Worm (Caenorhabditis elegans) whole organism, late embryonic: ENCODE measurements around the gene T24A6.17.

ENCODE experiments used
- C38D4.7 ChIP-seq: fragments of 200-800 bp; sonication (Bioruptor generic); optimal IDR thresholded peaks from 2 replicates; lab custom pipeline; 2018; ENCODE audit warnings: mild to moderate bottlenecking, missing genetic modification characterization, moderate library complexity, missing compliant biosample characterization
- K02D7.2 ChIP-seq: sonication (generic microtip); optimal IDR thresholded peaks from 2 replicates; lab custom pipeline; 2017; ENCODE audit warnings: mild to moderate bottlenecking, missing genetic modification characterization, missing compliant biosample characterization
- ceh-18 ChIP-seq: sonication (generic microtip); optimal IDR thresholded peaks from 2 replicates; lab custom pipeline; 2016; ENCODE audit warnings: missing genetic modification characterization, missing compliant biosample characterization
- ceh-2 ChIP-seq: sonication (generic microtip); optimal IDR thresholded peaks from 2 replicates; lab custom pipeline; 2016; ENCODE audit warnings: missing genotype, missing genetic modification characterization, missing compliant biosample characterization
- ceh-22 ChIP-seq: sonication (generic microtip); optimal IDR thresholded peaks from 2 replicates; lab custom pipeline; 2017; ENCODE audit warnings: missing biosample characterization, missing genetic modification characterization
- ceh-30 ChIP-seq: fragments of 150-350 bp; optimal IDR thresholded peaks from 2 replicates; lab custom pipeline; 2014; ENCODE audit warnings: missing biosample characterization, missing genetic modification characterization
- ceh-45 ChIP-seq: fragments of 200-800 bp; sonication (Bioruptor generic); IDR thresholded peaks from 2 replicates; pipeline ENCODE4 v1.3.6; 2022; ENCODE audit warnings: missing genetic modification reagents, missing genetic modification characterization, missing compliant biosample characterization
- ceh-48 ChIP-seq: sonication (generic microtip); optimal IDR thresholded peaks from 2 replicates; lab custom pipeline; 2016; ENCODE audit warnings: missing genetic modification characterization, inconsistent platforms, missing compliant biosample characterization
- ceh-6 ChIP-seq: fragments of 200-800 bp; sonication (Bioruptor generic); optimal IDR thresholded peaks from 2 replicates; lab custom pipeline; 2018; ENCODE audit warnings: mild to moderate bottlenecking, missing genetic modification characterization, missing compliant biosample characterization
- ceh-9 ChIP-seq: sonication (generic microtip); optimal IDR thresholded peaks from 2 replicates; lab custom pipeline; 2016; ENCODE audit warnings: mild to moderate bottlenecking, missing genetic modification characterization, inconsistent platforms, missing compliant biosample characterization
- dmd-4 ChIP-seq: sonication (generic microtip); optimal IDR thresholded peaks from 2 replicates; lab custom pipeline; 2016; ENCODE audit warnings: borderline replicate concordance, missing genetic modification characterization, missing compliant biosample characterization
- dve-1 ChIP-seq: sonication (generic microtip); optimal IDR thresholded peaks from 2 replicates; lab custom pipeline; 2017; ENCODE audit warnings: antibody characterized with exemption, mild to moderate bottlenecking, missing genetic modification characterization, missing compliant biosample characterization
- elt-2 ChIP-seq: sonication (generic microtip); optimal IDR thresholded peaks from 2 replicates; lab custom pipeline; 2016; ENCODE audit warnings: missing genetic modification reagents, missing genetic modification characterization, missing compliant biosample characterization
- elt-4 ChIP-seq: sonication (generic microtip); optimal IDR thresholded peaks from 2 replicates; lab custom pipeline; 2016; ENCODE audit warnings: missing genetic modification characterization, missing compliant biosample characterization
- ets-4 ChIP-seq: sonication (generic microtip); optimal IDR thresholded peaks from 2 replicates; lab custom pipeline; 2016; ENCODE audit warnings: missing genetic modification characterization, missing compliant biosample characterization
- eyg-1 ChIP-seq: sonication (generic microtip); optimal IDR thresholded peaks from 2 replicates; lab custom pipeline; 2016; ENCODE audit warnings: missing genotype, missing genetic modification characterization, missing compliant biosample characterization
- fkh-10 ChIP-seq: fragments of 150-350 bp; optimal IDR thresholded peaks from 2 replicates; lab custom pipeline; 2014; ENCODE audit warnings: missing biosample characterization, missing genetic modification reagents, missing genetic modification characterization
- fkh-6 ChIP-seq: sonication (generic microtip); optimal IDR thresholded peaks from 2 replicates; lab custom pipeline; 2016; ENCODE audit warnings: missing genetic modification characterization, missing compliant biosample characterization
- hlh-30 ChIP-seq: sonication (generic microtip); optimal IDR thresholded peaks from 2 replicates; lab custom pipeline; 2017; ENCODE audit warnings: antibody characterized with exemption, missing genetic modification characterization, missing compliant biosample characterization; ENCODE audit not compliant: insufficient read depth
- madf-2 ChIP-seq: sonication (generic microtip); optimal IDR thresholded peaks from 2 replicates; lab custom pipeline; 2017; ENCODE audit warnings: missing genetic modification characterization, missing compliant biosample characterization
- nfya-1 ChIP-seq: sonication (generic microtip); optimal IDR thresholded peaks from 2 replicates; lab custom pipeline; 2017; ENCODE audit warnings: missing genetic modification characterization, mild to moderate bottlenecking, missing compliant biosample characterization, antibody characterized with exemption, moderate library complexity
- nhr-232 ChIP-seq: sonication (generic microtip); optimal IDR thresholded peaks from 2 replicates; lab custom pipeline; 2016; ENCODE audit warnings: missing genetic modification characterization, missing compliant biosample characterization
- pag-3 ChIP-seq: sonication (generic microtip); optimal IDR thresholded peaks from 2 replicates; lab custom pipeline; 2016; ENCODE audit warnings: missing compliant biosample characterization, missing genetic modification characterization, borderline replicate concordance
- pat-9 ChIP-seq: fragments of 200-800 bp; sonication (Bioruptor generic); optimal IDR thresholded peaks from 2 replicates; lab custom pipeline; 2018; ENCODE audit warnings: mild to moderate bottlenecking, missing genetic modification characterization, moderate library complexity, missing compliant biosample characterization
- pax-1 ChIP-seq: fragments of 150-350 bp; optimal IDR thresholded peaks from 2 replicates; lab custom pipeline; 2014; ENCODE audit warnings: missing biosample characterization, missing genetic modification characterization
- pha-2 ChIP-seq: sonication (generic microtip); optimal IDR thresholded peaks from 2 replicates; lab custom pipeline; 2017; ENCODE audit warnings: mild to moderate bottlenecking, missing genetic modification characterization, missing compliant biosample characterization
- pros-1 ChIP-seq: fragments of 150-350 bp; optimal IDR thresholded peaks from 2 replicates; lab custom pipeline; 2014; ENCODE audit warnings: missing biosample characterization, missing genetic modification reagents, missing genetic modification characterization
- sox-2 ChIP-seq: fragments of 200-800 bp; sonication (Bioruptor generic); IDR thresholded peaks from 2 replicates; pipeline ENCODE4 v1.3.6; 2022; ENCODE audit warnings: missing genetic modification reagents, missing genetic modification characterization, missing compliant biosample characterization
- sox-4 ChIP-seq: sonication (generic microtip); optimal IDR thresholded peaks from 2 replicates; lab custom pipeline; 2017; ENCODE audit warnings: mild to moderate bottlenecking, missing genetic modification characterization, inconsistent platforms, missing compliant biosample characterization
- tbx-7 ChIP-seq: sonication (generic microtip); optimal IDR thresholded peaks from 2 replicates; lab custom pipeline; 2016; ENCODE audit warnings: missing genotype, missing genetic modification characterization, missing compliant biosample characterization
- ttx-3 ChIP-seq: sonication (generic microtip); optimal IDR thresholded peaks from 2 replicates; lab custom pipeline; 2016; ENCODE audit warnings: missing genetic modification reagents, missing genetic modification characterization, missing compliant biosample characterization
- unc-3 ChIP-seq, 2 experiments: fragments of 200-800 bp in 1 of 2; sonication (Bioruptor generic) in 1 of 2; sonication (generic microtip) in 1 of 2; conservative IDR thresholded peaks in 1 of 2; optimal IDR thresholded peaks in 1 of 2; 2 replicates each; pipeline versions ENCODE4 v1.3.6 to Lab custom; 2016 to 2022; ENCODE audit warnings: missing compliant biosample characterization in 2 of 2, missing genetic modification characterization in 2 of 2, missing genetic modification reagents in 1 of 2
- unc-55 ChIP-seq: sonication (generic microtip); optimal IDR thresholded peaks from 2 replicates; lab custom pipeline; 2017; ENCODE audit warnings: missing biosample characterization, missing genetic modification reagents, missing genetic modification characterization
- unc-86 ChIP-seq: sonication (generic microtip); optimal IDR thresholded peaks from 2 replicates; lab custom pipeline; 2016; ENCODE audit warnings: missing genetic modification characterization, missing compliant biosample characterization
- zip-5 ChIP-seq: sonication (generic microtip); optimal IDR thresholded peaks from 2 replicates; lab custom pipeline; 2016; ENCODE audit warnings: missing genetic modification characterization, missing compliant biosample characterization
- ztf-16 ChIP-seq: sonication (generic microtip); optimal IDR thresholded peaks from 2 replicates; lab custom pipeline; 2017; ENCODE audit warnings: missing genetic modification characterization, missing compliant biosample characterization

Gene T24A6.17

DNA sequence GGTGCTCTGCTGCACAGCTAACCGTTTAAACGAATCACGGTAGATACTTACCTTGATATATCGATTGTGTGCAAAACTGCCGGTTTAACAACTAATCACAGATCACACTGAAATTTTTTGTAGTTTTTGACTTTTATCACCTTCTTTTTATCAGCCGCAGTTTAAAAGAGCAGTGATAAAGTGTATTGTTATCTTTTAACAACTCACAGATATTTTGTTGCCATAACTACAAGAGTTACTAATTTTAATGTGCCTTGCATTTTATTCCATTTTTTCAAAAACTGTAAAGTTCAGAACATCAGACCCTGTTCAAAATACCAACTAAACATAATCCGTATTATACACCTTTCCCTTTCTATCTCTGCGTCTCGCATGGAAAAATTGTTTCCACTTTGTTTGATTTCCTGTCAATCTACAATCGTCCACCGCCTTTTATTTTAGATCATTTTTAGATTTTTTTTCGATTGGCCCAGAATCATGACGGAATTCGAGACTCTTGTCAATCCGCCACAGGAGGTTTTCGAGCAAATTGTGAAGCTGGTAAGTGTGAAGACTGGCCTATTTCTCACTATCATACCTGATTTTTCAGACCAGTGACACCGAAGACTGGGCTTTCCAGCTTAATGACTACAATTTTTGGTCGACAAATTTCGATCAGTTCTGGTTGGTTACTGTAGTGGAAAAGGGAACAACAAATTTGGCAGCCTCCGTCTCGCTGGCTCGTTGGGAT lies 11.3 kb downstream of the T24A6.17 start, which contains the start of gene T24A6.20:
T24A6.20 (plus strand) TSS at position 395 of the 730 bp plus-strand sequence.
- TF ChIP-seq elt-2 (tag; lab: Kevin White, UChicago), result peak; percentile 86
- no peak for TF ChIP-seq pros-1 (tag; lab: Kevin White, UChicago)
- TF ChIP-seq, all 69 proteins: peak for 1

ce11 chrV:3551765-3552164 lies 12.5 kb downstream of the T24A6.17 start, which contains the start of gene grl-28:
TSS of gene grl-28 (minus strand) at chrV:3551865.
- no peak for TF ChIP-seq eyg-1 (tag; lab: Kevin White, UChicago)
- TF ChIP-seq tbx-7 (tag; lab: Kevin White, UChicago), result no peak
- TF ChIP-seq ceh-18 (tag; lab: Kevin White, UChicago), result no peak
- no peak for TF ChIP-seq C38D4.7 (GFP tag; lab: Kevin White, UChicago)
- no peak for TF ChIP-seq K02D7.2 (tag; lab: Kevin White, UChicago)
- no peak for TF ChIP-seq madf-2
- TF ChIP-seq nhr-232 (tag; lab: Kevin White, UChicago), result no peak
- no peak for TF ChIP-seq dve-1
- no peak for TF ChIP-seq ttx-3 (tag; lab: Kevin White, UChicago)
- TF ChIP-seq ceh-2 (tag; lab: Kevin White, UChicago), result no peak
- TF ChIP-seq ztf-16, result no peak
- TF ChIP-seq hlh-30 (tag; lab: Kevin White, UChicago), result no peak
- no peak for TF ChIP-seq ceh-22
- TF ChIP-seq fkh-6 (tag; lab: Kevin White, UChicago), result no peak
- no peak for TF ChIP-seq pha-2
- no peak for TF ChIP-seq fkh-10 (GFP tag; lab: Kevin White, UChicago)
- TF ChIP-seq ceh-30, result no peak
- no peak for TF ChIP-seq pat-9
- TF ChIP-seq unc-3 (GFP tag; conservative IDR thresholded peaks at IDR 0.05; lab: Robert Waterston, UW), result no peak
- no peak for TF ChIP-seq unc-3 (tag; optimal IDR thresholded peaks at IDR 0.05; lab: Kevin White, UChicago)

ce11 chrV:3549553-3549952 lies 14.7 kb downstream of the T24A6.17 start, which contains the start of gene sri-21:
TSS of gene sri-21 (plus strand) at chrV:3549853.
- TF ChIP-seq hlh-30 (tag; lab: Kevin White, UChicago) (no peak), unc-86 (tag; lab: Kevin White, UChicago) (no peak), pax-1 (no peak), zip-5 (no peak), elt-4 (tag; lab: Kevin White, UChicago) (no peak), unc-55 (GFP tag; lab: Kevin White, UChicago) (no peak)
- TF ChIP-seq, all 69 proteins: peak for 0

DNA sequence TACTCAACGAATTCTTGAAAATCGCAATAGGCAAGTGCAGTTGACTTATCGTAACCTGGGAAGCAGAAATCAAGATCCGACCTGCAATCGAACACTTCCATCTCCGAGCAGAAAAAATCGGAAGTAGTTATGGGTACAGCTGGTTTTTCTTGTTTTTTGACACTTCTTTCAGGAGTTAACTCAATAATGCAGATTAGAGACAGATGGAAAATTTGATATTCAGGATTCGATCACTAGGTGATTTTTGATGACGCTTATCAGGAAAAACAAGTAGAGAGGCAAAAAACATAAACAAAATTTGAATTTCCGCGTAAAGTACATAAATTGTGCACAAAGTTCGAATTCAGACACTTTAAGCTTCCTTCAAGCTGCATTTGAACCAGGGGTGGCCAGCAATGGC lies 15.4 kb downstream of the T24A6.17 start, which contains the start of gene srw-130:
srw-130 (minus strand) TSS at position 101 of the 400 bp plus-strand sequence.
- TF ChIP-seq ceh-9 (tag; lab: Kevin White, UChicago) (no peak), ets-4 (tag; lab: Kevin White, UChicago) (no peak), ceh-6 (GFP tag; lab: Kevin White, UChicago) (no peak), sox-4 (tag; lab: Kevin White, UChicago) (no peak), pag-3 (tag; lab: Kevin White, UChicago) (no peak), ceh-45 (GFP tag; lab: Robert Waterston, UW) (no peak), nfya-1 (no peak), ceh-30 (no peak), sox-2 (no peak), ceh-48 (tag; lab: Kevin White, UChicago) (no peak), ceh-2 (tag; lab: Kevin White, UChicago) (no peak), dmd-4 (no peak), dve-1 (no peak)
- TF ChIP-seq, all 69 proteins: peak for 0
